Worm (Caenorhabditis elegans) whole organism, mixed stage, embryonic: Measurements from ENCODE around the gene C16D9.6.

Experiments
- bed-3 ChIP-seq: fragments of 200-800 bp; sonication (Bioruptor generic); optimal IDR thresholded peaks from 3 replicates; lab custom pipeline; 2018; ENCODE audit warnings: mild to moderate bottlenecking, missing genetic modification characterization, moderate library complexity, missing compliant biosample characterization
- blmp-1 ChIP-seq: fragments of 150-350 bp; optimal IDR thresholded peaks from 2 replicates; lab custom pipeline; 2014; ENCODE audit warnings: missing biosample characterization, missing genetic modification characterization
- ceh-39 ChIP-seq: fragments of 150-350 bp; optimal IDR thresholded peaks from 2 replicates; lab custom pipeline; 2014; ENCODE audit warnings: missing biosample characterization, missing genetic modification characterization
- ceh-83 ChIP-seq: fragments of 200-800 bp; sonication (Bioruptor generic); optimal IDR thresholded peaks from 2 replicates; lab custom pipeline; 2018; ENCODE audit warnings: mild to moderate bottlenecking, missing genetic modification characterization, missing compliant biosample characterization
- ces-1 ChIP-seq: fragments of 150-350 bp; optimal IDR thresholded peaks from 2 replicates; lab custom pipeline; 2014; ENCODE audit warnings: missing biosample characterization, missing genetic modification reagents, missing genetic modification characterization
- cnd-1 ChIP-seq: fragments of 200-800 bp; sonication (Bioruptor generic); optimal IDR thresholded peaks from 2 replicates; lab custom pipeline; 2018; ENCODE audit warnings: mild to moderate bottlenecking, missing genetic modification characterization, missing compliant biosample characterization
- drap-1 ChIP-seq: fragments of 200-800 bp; sonication (Bioruptor generic); optimal IDR thresholded peaks from 3 replicates; lab custom pipeline; 2018; ENCODE audit warnings: mild to moderate bottlenecking, missing genetic modification characterization, missing compliant biosample characterization
- elt-1 ChIP-seq: sonication (generic microtip); optimal IDR thresholded peaks from 2 replicates; lab custom pipeline; 2017; ENCODE audit warnings: missing genetic modification characterization, mild to moderate bottlenecking, missing compliant biosample characterization, antibody characterized with exemption, moderate library complexity, borderline replicate concordance; ENCODE audit not compliant: insufficient read depth
- elt-3 ChIP-seq: fragments of 150-350 bp; optimal IDR thresholded peaks from 2 replicates; lab custom pipeline; 2014; ENCODE audit warnings: missing biosample characterization, missing genetic modification characterization
- flh-1 ChIP-seq: fragments of 200-800 bp; sonication (Bioruptor generic); optimal IDR thresholded peaks from 2 replicates; lab custom pipeline; 2018; ENCODE audit warnings: mild to moderate bottlenecking, missing genetic modification characterization, moderate library complexity, missing compliant biosample characterization
- ham-2 ChIP-seq: fragments of 200-800 bp; sonication (Bioruptor generic); optimal IDR thresholded peaks from 2 replicates; lab custom pipeline; 2018; ENCODE audit warnings: mild to moderate bottlenecking, missing genetic modification characterization, missing compliant biosample characterization
- hlh-1 ChIP-seq: fragments of 150-350 bp; optimal IDR thresholded peaks from 2 replicates; lab custom pipeline; 2014; ENCODE audit warnings: missing biosample characterization, missing genetic modification reagents, missing genetic modification characterization
- lin-13 ChIP-seq: fragments of 150-350 bp; optimal IDR thresholded peaks from 2 replicates; lab custom pipeline; 2014; ENCODE audit warnings: missing biosample characterization, missing genetic modification characterization
- lin-32 ChIP-seq: fragments of 200-800 bp; sonication (Bioruptor generic); optimal IDR thresholded peaks from 2 replicates; lab custom pipeline; 2018; ENCODE audit warnings: mild to moderate bottlenecking, missing genetic modification characterization, missing compliant biosample characterization
- lsy-2 ChIP-seq: fragments of 150-350 bp; optimal IDR thresholded peaks from 2 replicates; lab custom pipeline; 2014; ENCODE audit warnings: missing biosample characterization, missing genetic modification characterization
- mab-5 ChIP-seq: fragments of 150-350 bp; optimal IDR thresholded peaks from 2 replicates; lab custom pipeline; 2014; ENCODE audit warnings: missing biosample characterization, missing genetic modification characterization
- mep-1 ChIP-seq: fragments of 150-350 bp; optimal IDR thresholded peaks from 2 replicates; lab custom pipeline; 2017; ENCODE audit warnings: missing biosample characterization, missing genetic modification reagents, missing genetic modification characterization, inconsistent platforms
- mls-2 ChIP-seq: sonication (generic microtip); optimal IDR thresholded peaks from 2 replicates; lab custom pipeline; 2016; ENCODE audit warnings: mild to moderate bottlenecking, missing genetic modification characterization, moderate library complexity, missing compliant biosample characterization
- nhr-12 ChIP-seq: fragments of 150-350 bp; optimal IDR thresholded peaks from 2 replicates; lab custom pipeline; 2014; ENCODE audit warnings: missing biosample characterization, missing genetic modification characterization
- nhr-28 ChIP-seq: fragments of 150-350 bp; optimal IDR thresholded peaks from 2 replicates; lab custom pipeline; 2014; ENCODE audit warnings: missing biosample characterization, missing genetic modification characterization
- nhr-76 ChIP-seq: sonication (generic microtip); optimal IDR thresholded peaks from 2 replicates; lab custom pipeline; 2017; ENCODE audit warnings: missing biosample characterization, missing genetic modification characterization
- pha-4 ChIP-seq: fragments of 150-350 bp; optimal IDR thresholded peaks from 2 replicates; lab custom pipeline; 2018; ENCODE audit warnings: missing biosample characterization, missing genetic modification reagents, missing genetic modification characterization
- sptf-1 ChIP-seq: sonication (generic microtip); optimal IDR thresholded peaks from 2 replicates; lab custom pipeline; 2017; ENCODE audit warnings: mild to moderate bottlenecking, missing genetic modification characterization, moderate library complexity, missing compliant biosample characterization
- tbx-8 ChIP-seq: fragments of 200-800 bp; sonication (Bioruptor generic); optimal IDR thresholded peaks from 2 replicates; lab custom pipeline; 2018; ENCODE audit warnings: mild to moderate bottlenecking, missing genetic modification characterization, moderate library complexity, missing compliant biosample characterization
- unc-120 ChIP-seq: sonication (generic microtip); optimal IDR thresholded peaks from 2 replicates; lab custom pipeline; 2017; ENCODE audit warnings: missing genetic modification characterization, missing compliant biosample characterization; ENCODE audit not compliant: poor library complexity, severe bottlenecking
- unc-39 ChIP-seq: fragments of 150-350 bp; optimal IDR thresholded peaks from 2 replicates; lab custom pipeline; 2014; ENCODE audit warnings: missing biosample characterization, missing genetic modification characterization
- unc-62 ChIP-seq: fragments of 150-350 bp; optimal IDR thresholded peaks from 2 replicates; lab custom pipeline; 2014; ENCODE audit warnings: missing biosample characterization, missing genetic modification reagents, missing genetic modification characterization
- zip-8 ChIP-seq: fragments of 150-350 bp; optimal IDR thresholded peaks from 2 replicates; lab custom pipeline; 2014; ENCODE audit warnings: missing biosample characterization, missing genetic modification characterization
- ztf-11 ChIP-seq: fragments of 150-350 bp; optimal IDR thresholded peaks from 2 replicates; lab custom pipeline; 2014; ENCODE audit warnings: missing biosample characterization, missing genetic modification characterization

Gene C16D9.6

DNA sequence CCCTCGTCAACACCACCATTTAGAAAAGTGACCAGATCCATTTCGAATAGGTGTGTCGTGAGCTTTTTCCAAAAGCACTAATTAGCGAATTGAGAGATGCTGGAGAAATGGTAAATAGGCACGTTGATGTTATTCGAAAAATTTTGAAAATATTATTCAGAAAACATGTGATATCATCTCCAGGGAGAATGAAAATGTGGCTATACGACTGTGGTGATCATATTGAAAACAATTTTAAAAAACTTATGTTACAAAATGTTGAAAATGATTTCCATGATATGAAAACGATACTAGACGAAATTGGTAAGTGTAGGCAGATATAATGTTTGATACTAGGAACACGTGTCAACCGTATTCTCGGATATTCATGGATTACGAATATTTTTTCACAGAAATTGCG, 23.3 kb downstream of the C16D9.6 start, which contains the start of gene K07C11.10:
K07C11.10 (minus strand) TSS at position 101 of the 400 bp plus-strand sequence.
- TF ChIP-seq unc-62 (GFP tag; lab: Kevin White, UChicago): no peak
- TF ChIP-seq unc-39 (tag; lab: Kevin White, UChicago): no peak

- TF ChIP-seq pha-4 (tag; lab: Kevin White, UChicago): no peak
- no peak for TF ChIP-seq ceh-39 (tag; lab: Kevin White, UChicago)
- no peak for TF ChIP-seq ceh-83 (GFP tag; lab: Kevin White, UChicago)
- TF ChIP-seq ham-2: no peak
- no peak for TF ChIP-seq blmp-1 (tag; lab: Kevin White, UChicago)
- no peak for TF ChIP-seq drap-1
- no peak for TF ChIP-seq mep-1 (tag; lab: Kevin White, UChicago)
- TF ChIP-seq mls-2 (tag; lab: Kevin White, UChicago): no peak
- TF ChIP-seq unc-39 (tag; lab: Kevin White, UChicago): no peak
- TF ChIP-seq nhr-12 (tag; lab: Kevin White, UChicago): no peak
- TF ChIP-seq lin-32 (GFP tag; lab: Kevin White, UChicago): no peak
These were observed 25.5 kb downstream of the C16D9.6 start, which contains the start of gene pax-1 for ce11 chrV:8224634-8225033. Gene pax-1 (plus strand): TSS chrV:8224934.

- no peak for TF ChIP-seq pha-4 (tag; lab: Kevin White, UChicago)
- TF ChIP-seq tbx-8 (GFP tag; lab: Kevin White, UChicago): no peak
- TF ChIP-seq elt-1 (tag; lab: Kevin White, UChicago): no peak
- no peak for TF ChIP-seq nhr-76 (tag; lab: Kevin White, UChicago)
- TF ChIP-seq blmp-1 (tag; lab: Kevin White, UChicago): no peak
- no peak for TF ChIP-seq ztf-11 (tag; lab: Kevin White, UChicago)
- no peak for TF ChIP-seq mep-1 (tag; lab: Kevin White, UChicago)
- no peak for TF ChIP-seq lin-13 (tag; lab: Kevin White, UChicago)
- TF ChIP-seq flh-1 (GFP tag; lab: Kevin White, UChicago): no peak
- no peak for TF ChIP-seq cnd-1 (tag; lab: Kevin White, UChicago)
These were observed 26.7 kb downstream of the C16D9.6 start for ce11 chrV:8223417-8223816.

ce11 chrV:8221083-8221538, 29.0 kb downstream of the C16D9.6 start, which contains the start of the genes cogc-6 and air-1:
Gene cogc-6 (minus strand): TSS chrV:8221316.
Gene air-1 (plus strand): TSS chrV:8221488.
- TF ChIP-seq hlh-1 (tag; lab: Kevin White, UChicago) (no peak), sptf-1 (no peak), bed-3 (GFP tag; lab: Kevin White, UChicago) (no peak), ztf-11 (tag; lab: Kevin White, UChicago) (no peak), lin-13 (tag; lab: Kevin White, UChicago) (no peak), ceh-39 (tag; lab: Kevin White, UChicago) (no peak), zip-8 (tag; lab: Kevin White, UChicago) (no peak), mep-1 (tag; lab: Kevin White, UChicago) (peak; percentile 8), pha-4 (tag; lab: Kevin White, UChicago) (peak; percentile 35), mab-5 (tag; lab: Kevin White, UChicago) (no peak)

DNA sequence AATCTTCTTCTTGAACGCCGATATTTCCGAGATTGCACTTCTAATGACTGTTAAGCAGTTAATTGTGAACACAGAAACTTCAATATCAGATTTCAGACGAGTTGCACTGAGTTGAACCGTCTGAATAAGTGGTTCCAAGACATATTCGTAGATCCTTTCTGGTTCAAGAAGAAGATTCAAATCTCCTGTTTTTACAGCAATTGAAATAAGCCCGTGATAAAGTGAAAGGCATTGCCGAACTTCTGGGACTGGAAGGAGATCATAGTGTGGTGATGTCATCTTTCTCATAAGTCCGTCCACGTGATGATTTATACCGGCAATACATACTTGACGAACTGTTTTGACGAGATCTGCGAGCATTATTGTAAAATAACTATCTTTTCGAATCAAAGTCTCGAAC, 30.6 kb downstream of the C16D9.6 start:
- no peak for TF ChIP-seq unc-120
- TF ChIP-seq sptf-1: no peak
- TF ChIP-seq drap-1: no peak
- no peak for TF ChIP-seq mls-2 (tag; lab: Kevin White, UChicago)
- no peak for TF ChIP-seq flh-1 (GFP tag; lab: Kevin White, UChicago)
- no peak for TF ChIP-seq ceh-39 (tag; lab: Kevin White, UChicago)
- no peak for TF ChIP-seq ces-1 (GFP tag; lab: Kevin White, UChicago)
- no peak for TF ChIP-seq mep-1 (tag; lab: Kevin White, UChicago)
- TF ChIP-seq elt-3 (tag; lab: Kevin White, UChicago): no peak
- no peak for TF ChIP-seq tbx-8 (GFP tag; lab: Kevin White, UChicago)
- no peak for TF ChIP-seq elt-1 (tag; lab: Kevin White, UChicago)
- TF ChIP-seq nhr-76 (tag; lab: Kevin White, UChicago): no peak
- TF ChIP-seq nhr-28: no peak
- TF ChIP-seq lsy-2 (tag; lab: Kevin White, UChicago): no peak
- no peak for TF ChIP-seq hlh-1 (tag; lab: Kevin White, UChicago)
- TF ChIP-seq lin-32 (GFP tag; lab: Kevin White, UChicago): no peak
